Worm (Caenorhabditis elegans): ENCODE results near the gene col-162.

DNA sequence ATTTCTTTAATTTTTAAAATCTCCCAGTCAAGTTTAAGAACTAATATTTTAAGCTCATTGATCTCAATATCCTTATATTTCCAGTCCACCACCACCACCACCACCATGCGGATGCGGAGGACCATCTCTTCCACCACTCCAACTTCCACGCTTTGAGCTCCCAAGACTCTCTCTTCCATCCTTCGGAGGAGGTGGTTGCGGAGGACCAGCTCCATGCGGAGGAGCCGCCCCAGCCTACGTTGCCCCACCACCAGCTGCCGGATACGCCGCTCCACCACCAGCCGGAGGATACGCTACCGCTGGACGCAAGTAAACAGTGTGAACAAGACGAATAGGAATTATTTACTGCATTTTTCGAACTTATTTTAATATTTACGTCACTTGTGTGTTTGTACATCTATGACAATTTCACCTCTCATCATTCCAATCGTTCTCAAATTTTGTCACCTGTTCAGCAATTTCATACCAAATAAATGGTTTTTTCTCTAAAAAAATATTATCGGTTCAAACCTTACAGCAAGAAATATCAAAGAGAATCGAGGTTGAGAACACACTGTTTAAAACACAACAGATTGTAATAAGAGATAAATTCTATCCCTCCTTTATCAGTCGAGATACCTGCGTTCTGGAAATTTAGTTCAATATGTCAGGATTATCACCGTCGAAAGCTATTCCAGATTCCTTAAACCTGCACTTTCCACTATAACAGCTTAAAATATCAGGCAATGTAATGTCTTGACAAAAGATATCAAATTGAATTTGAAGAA, 30.4 kb upstream of the col-162 start:
- no peak for TF ChIP-seq unc-39 (tag; optimal IDR thresholded peaks at IDR 0.05)
- TF ChIP-seq nhr-237 (tag; optimal IDR thresholded peaks at IDR 0.05) = no peak

Measured in whole organism, mixed stage, embryonic.